Fruit fly (Drosophila melanogaster): ENCODE measurements at regions not wholly inside any gene's neighbourhood (a gene's known extent, or its start where the extent isn't known, plus 50 kb on each side); places are given as distances from the start of the nearest gene placed in this dataset.

DNA sequence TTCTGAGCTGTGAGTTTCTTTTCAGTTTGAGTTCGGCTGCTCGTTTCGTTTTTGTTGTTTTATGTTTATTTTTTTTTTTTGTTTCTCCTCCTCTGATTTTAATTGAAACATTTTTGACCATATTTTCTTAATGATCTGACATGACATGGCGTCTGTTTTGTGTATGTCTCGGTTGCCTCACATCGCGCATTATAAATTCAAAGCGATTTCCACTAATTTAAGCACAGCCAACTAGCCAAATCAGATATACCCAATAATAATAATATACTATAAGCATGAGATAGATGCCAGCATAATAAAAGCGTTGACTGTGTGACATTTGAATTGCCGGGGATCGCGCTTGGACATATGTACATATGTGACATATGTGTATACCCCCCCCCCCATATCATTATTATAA is 66.5 kb downstream of the Or67d start:
- TF ChIP-seq lab (GFP tag; optimal IDR thresholded peaks at IDR 0.05) (no peak), CG17802 (tag; optimal IDR thresholded peaks at IDR 0.05) (no peak), CG1529 (GFP tag; optimal IDR thresholded peaks at IDR 0.05) (no peak), Med (GFP tag) (no peak), Xrp1 (GFP tag; IDR thresholded peaks at IDR 0.05) (no peak), nau (GFP tag; optimal IDR thresholded peaks at IDR 0.05) (no peak), dan (GFP tag; IDR thresholded peaks at IDR 0.05) (no peak), bowl (GFP tag; IDR thresholded peaks at IDR 0.05) (no peak), ATbp (GFP tag; optimal IDR thresholded peaks at IDR 0.05) (no peak), disco-r (GFP tag; optimal IDR thresholded peaks at IDR 0.05) (no peak), Opbp (GFP tag; IDR thresholded peaks at IDR 0.05; ENCODE audit: partially characterized antibody) (no peak), CG34422 (GFP tag; IDR thresholded peaks at IDR 0.05) (no peak), CG9609 (GFP tag; optimal IDR thresholded peaks at IDR 0.05) (no peak)
